Worm (Caenorhabditis elegans) whole organism, late embryonic: ENCODE measurements around the gene scl-15.

ENCODE experiments used
- C08G9.2 ChIP-seq: sonication (generic microtip); optimal IDR thresholded peaks from 2 replicates; lab custom pipeline; 2016; ENCODE audit warnings: mild to moderate bottlenecking, missing genetic modification characterization, moderate library complexity, missing compliant biosample characterization
- F13H6.1 ChIP-seq: sonication (generic microtip); optimal IDR thresholded peaks from 2 replicates; lab custom pipeline; 2016; ENCODE audit warnings: missing genetic modification characterization, missing compliant biosample characterization
- Y22D7AL.16 ChIP-seq: sonication (generic microtip); optimal IDR thresholded peaks from 2 replicates; lab custom pipeline; 2016; ENCODE audit warnings: missing genetic modification characterization, missing compliant biosample characterization
- ama-1 ChIP-seq: fragments of 150-350 bp; optimal IDR thresholded peaks from 2 replicates; lab custom pipeline; 2014
- ceh-14 ChIP-seq: sonication (generic microtip); optimal IDR thresholded peaks from 2 replicates; lab custom pipeline; 2016; ENCODE audit warnings: missing genotype, missing genetic modification characterization, missing compliant biosample characterization
- ceh-2 ChIP-seq: sonication (generic microtip); optimal IDR thresholded peaks from 2 replicates; lab custom pipeline; 2016; ENCODE audit warnings: missing genotype, missing genetic modification characterization, missing compliant biosample characterization
- ceh-24 ChIP-seq: sonication (generic microtip); optimal IDR thresholded peaks from 2 replicates; lab custom pipeline; 2016; ENCODE audit warnings: mild to moderate bottlenecking, missing genetic modification characterization, missing compliant biosample characterization
- ceh-34 ChIP-seq: sonication (generic microtip); optimal IDR thresholded peaks from 2 replicates; lab custom pipeline; 2016; ENCODE audit warnings: mild to moderate bottlenecking, missing genetic modification characterization, missing compliant biosample characterization
- ceh-48 ChIP-seq: sonication (generic microtip); optimal IDR thresholded peaks from 2 replicates; lab custom pipeline; 2016; ENCODE audit warnings: missing genetic modification characterization, inconsistent platforms, missing compliant biosample characterization
- ceh-6 ChIP-seq: fragments of 200-800 bp; sonication (Bioruptor generic); optimal IDR thresholded peaks from 2 replicates; lab custom pipeline; 2018; ENCODE audit warnings: mild to moderate bottlenecking, missing genetic modification characterization, missing compliant biosample characterization
- che-1 ChIP-seq: sonication (generic microtip); optimal IDR thresholded peaks from 2 replicates; lab custom pipeline; 2016; ENCODE audit warnings: mild to moderate bottlenecking, missing genetic modification characterization, missing compliant biosample characterization
- dmd-4 ChIP-seq: sonication (generic microtip); optimal IDR thresholded peaks from 2 replicates; lab custom pipeline; 2016; ENCODE audit warnings: borderline replicate concordance, missing genetic modification characterization, missing compliant biosample characterization
- elt-2 ChIP-seq: sonication (generic microtip); optimal IDR thresholded peaks from 2 replicates; lab custom pipeline; 2016; ENCODE audit warnings: missing genetic modification reagents, missing genetic modification characterization, missing compliant biosample characterization
- elt-4 ChIP-seq: sonication (generic microtip); optimal IDR thresholded peaks from 2 replicates; lab custom pipeline; 2016; ENCODE audit warnings: missing genetic modification characterization, missing compliant biosample characterization
- ets-4 ChIP-seq: sonication (generic microtip); optimal IDR thresholded peaks from 2 replicates; lab custom pipeline; 2016; ENCODE audit warnings: missing genetic modification characterization, missing compliant biosample characterization
- fax-1 ChIP-seq: sonication (generic microtip); optimal IDR thresholded peaks from 2 replicates; lab custom pipeline; 2016; ENCODE audit warnings: missing genotype, missing genetic modification characterization, missing compliant biosample characterization
- fkh-10 ChIP-seq: fragments of 150-350 bp; optimal IDR thresholded peaks from 2 replicates; lab custom pipeline; 2014; ENCODE audit warnings: missing biosample characterization, missing genetic modification reagents, missing genetic modification characterization
- hlh-13 ChIP-seq: fragments of 200-800 bp; sonication (Bioruptor generic); optimal IDR thresholded peaks from 2 replicates; lab custom pipeline; 2018; ENCODE audit warnings: mild to moderate bottlenecking, missing genetic modification characterization, missing compliant biosample characterization
- hlh-6 ChIP-seq: sonication (generic microtip); optimal IDR thresholded peaks from 2 replicates; lab custom pipeline; 2016; ENCODE audit warnings: missing genotype, missing genetic modification characterization, missing compliant biosample characterization
- hlh-8 ChIP-seq: sonication (generic microtip); optimal IDR thresholded peaks from 2 replicates; lab custom pipeline; 2016; ENCODE audit warnings: missing genotype, missing genetic modification characterization, missing compliant biosample characterization
- lim-6 ChIP-seq: sonication (generic microtip); optimal IDR thresholded peaks from 2 replicates; lab custom pipeline; 2016; ENCODE audit warnings: missing genetic modification characterization, missing compliant biosample characterization
- madf-2 ChIP-seq: sonication (generic microtip); optimal IDR thresholded peaks from 2 replicates; lab custom pipeline; 2017; ENCODE audit warnings: missing genetic modification characterization, missing compliant biosample characterization
- mec-3 ChIP-seq: sonication (generic microtip); optimal IDR thresholded peaks from 2 replicates; lab custom pipeline; 2016; ENCODE audit warnings: borderline replicate concordance, missing genetic modification characterization, missing compliant biosample characterization
- nhr-232 ChIP-seq: sonication (generic microtip); optimal IDR thresholded peaks from 2 replicates; lab custom pipeline; 2016; ENCODE audit warnings: missing genetic modification characterization, missing compliant biosample characterization
- npax-4 ChIP-seq: sonication (generic microtip); optimal IDR thresholded peaks from 2 replicates; lab custom pipeline; 2016; ENCODE audit warnings: missing genetic modification characterization, missing compliant biosample characterization
- pat-9 ChIP-seq: fragments of 200-800 bp; sonication (Bioruptor generic); optimal IDR thresholded peaks from 2 replicates; lab custom pipeline; 2018; ENCODE audit warnings: mild to moderate bottlenecking, missing genetic modification characterization, moderate library complexity, missing compliant biosample characterization
- pha-2 ChIP-seq: sonication (generic microtip); optimal IDR thresholded peaks from 2 replicates; lab custom pipeline; 2017; ENCODE audit warnings: mild to moderate bottlenecking, missing genetic modification characterization, missing compliant biosample characterization
- pha-4 ChIP-seq: fragments of 150-350 bp; optimal IDR thresholded peaks from 2 replicates; lab custom pipeline; 2018; ENCODE audit warnings: missing biosample characterization, missing genetic modification reagents, missing genetic modification characterization
- pqm-1 ChIP-seq: sonication (generic microtip); optimal IDR thresholded peaks from 2 replicates; lab custom pipeline; 2016; ENCODE audit warnings: missing genetic modification characterization, missing compliant biosample characterization
- sox-4 ChIP-seq: sonication (generic microtip); optimal IDR thresholded peaks from 2 replicates; lab custom pipeline; 2017; ENCODE audit warnings: mild to moderate bottlenecking, missing genetic modification characterization, inconsistent platforms, missing compliant biosample characterization
- syd-9 ChIP-seq: sonication (generic microtip); optimal IDR thresholded peaks from 2 replicates; lab custom pipeline; 2016; ENCODE audit warnings: mild to moderate bottlenecking, missing genetic modification characterization, moderate library complexity, missing compliant biosample characterization
- tbx-2 ChIP-seq: sonication (generic microtip); optimal IDR thresholded peaks from 2 replicates; lab custom pipeline; 2016; ENCODE audit warnings: missing genetic modification characterization, missing compliant biosample characterization
- unc-3 ChIP-seq, 2 experiments: fragments of 200-800 bp in 1 of 2; sonication (Bioruptor generic) in 1 of 2; sonication (generic microtip) in 1 of 2; conservative IDR thresholded peaks in 1 of 2; optimal IDR thresholded peaks in 1 of 2; 2 replicates each; pipeline versions ENCODE4 v1.3.6 to Lab custom; 2016 to 2022; ENCODE audit warnings: missing compliant biosample characterization in 2 of 2, missing genetic modification characterization in 2 of 2, missing genetic modification reagents in 1 of 2
- unc-55 ChIP-seq: sonication (generic microtip); optimal IDR thresholded peaks from 2 replicates; lab custom pipeline; 2017; ENCODE audit warnings: missing biosample characterization, missing genetic modification reagents, missing genetic modification characterization

scl-15 gene

ce11 chrII:3278634-3279033 lies 5.8 kb downstream of the scl-15 start, which contains the start of gene wht-4:
Gene wht-4, plus strand, starts transcription at chrII:3278934.
- TF ChIP-seq Y22D7AL.16 (tag; lab: Kevin White, UChicago) (no peak), ceh-6 (GFP tag; lab: Kevin White, UChicago) (no peak), C08G9.2 (tag; lab: Kevin White, UChicago) (no peak), hlh-8 (no peak), pha-2 (tag; lab: Kevin White, UChicago) (no peak), fax-1 (tag; lab: Kevin White, UChicago) (no peak), unc-55 (GFP tag; lab: Kevin White, UChicago) (no peak), hlh-13 (GFP tag; lab: Kevin White, UChicago) (no peak), mec-3 (no peak), F13H6.1 (no peak), madf-2 (tag; lab: Kevin White, UChicago) (no peak)

ce11 chrII:3277686-3278085 lies 6.8 kb downstream of the scl-15 start, which contains the start of gene F02E11.4:
Gene F02E11.4, minus strand, starts transcription at chrII:3277786.
- no peak for TF ChIP-seq lim-6
- no peak for TF ChIP-seq ceh-34 (tag; lab: Kevin White, UChicago)
- no peak for TF ChIP-seq pat-9 (tag; lab: Kevin White, UChicago)
- TF ChIP-seq hlh-8 = no peak
- no peak for TF ChIP-seq unc-55 (GFP tag; lab: Kevin White, UChicago)
- TF ChIP-seq hlh-6 (tag; lab: Kevin White, UChicago) = no peak
- TF ChIP-seq ceh-48 (tag; lab: Kevin White, UChicago) = no peak
- TF ChIP-seq, all 69 proteins: peak for 0

- TF ChIP-seq ceh-24 (tag; lab: Kevin White, UChicago) (no peak), pqm-1 (no peak), elt-2 (tag; lab: Kevin White, UChicago) (no peak), ets-4 (tag; lab: Kevin White, UChicago) (no peak), lim-6 (no peak), fkh-10 (GFP tag; lab: Kevin White, UChicago) (no peak), syd-9 (no peak), unc-3 (GFP tag; conservative IDR thresholded peaks at IDR 0.05; lab: Robert Waterston, UW) (no peak), unc-3 (tag; optimal IDR thresholded peaks at IDR 0.05; lab: Kevin White, UChicago) (no peak), ceh-2 (tag; lab: Kevin White, UChicago) (no peak), nhr-232 (tag; lab: Kevin White, UChicago) (no peak), ama-1 (lab: Kevin White, UChicago) (no peak), dmd-4 (tag; lab: Kevin White, UChicago) (no peak), npax-4 (no peak), hlh-13 (GFP tag; lab: Kevin White, UChicago) (no peak), pha-4 (tag; lab: Kevin White, UChicago) (no peak), tbx-2 (no peak), hlh-8 (no peak)
- TF ChIP-seq, all 69 proteins: peak for 0
Measured at ce11 chrII:3274923-3275322, 9.5 kb downstream of the scl-15 start, which contains the start of gene F02E11.3. Gene F02E11.3, minus strand, starts transcription at chrII:3275023.

ce11 chrII:3270598-3270997 lies 13.9 kb downstream of the scl-15 start:
- TF ChIP-seq elt-4 (tag; lab: Kevin White, UChicago) = no peak

- TF ChIP-seq ceh-14 (tag; lab: Kevin White, UChicago) = no peak
- TF ChIP-seq che-1 (tag; lab: Kevin White, UChicago) = peak; percentile 48
- no peak for TF ChIP-seq sox-4 (tag; lab: Kevin White, UChicago)
- TF ChIP-seq nhr-232 (tag; lab: Kevin White, UChicago) = peak; percentile 10
- peak; percentile 18 for TF ChIP-seq Y22D7AL.16 (tag; lab: Kevin White, UChicago)
Measured at ce11 chrII:3267815-3268214, 16.6 kb downstream of the scl-15 start.
